Worm (Caenorhabditis elegans): ENCODE results near the gene nra-1.

- TF ChIP-seq ceh-31 (tag; optimal IDR thresholded peaks at IDR 0.05) = no peak
- TF ChIP-seq pqm-1 (tag; optimal IDR thresholded peaks at IDR 0.05) = no peak
- TF ChIP-seq dmd-4 (tag; optimal IDR thresholded peaks at IDR 0.05; ENCODE audit: borderline replicate concordance) = no peak
- no peak for TF ChIP-seq hlh-13 (GFP tag; optimal IDR thresholded peaks at IDR 0.05)
- TF ChIP-seq ama-1 (optimal IDR thresholded peaks at IDR 0.05) = no peak
- TF ChIP-seq nhr-11 (tag; optimal IDR thresholded peaks at IDR 0.05) = no peak
- TF ChIP-seq sox-4 (tag; optimal IDR thresholded peaks at IDR 0.05) = no peak
- TF ChIP-seq lin-11 (tag; optimal IDR thresholded peaks at IDR 0.05) = no peak
- no peak for TF ChIP-seq elt-4 (tag; optimal IDR thresholded peaks at IDR 0.05)
- no peak for TF ChIP-seq K09A11.1 (tag; optimal IDR thresholded peaks at IDR 0.05; ENCODE audit: insufficient read depth)
- no peak for TF ChIP-seq pha-4 (tag; optimal IDR thresholded peaks at IDR 0.05)
- no peak for TF ChIP-seq fkh-10 (GFP tag; optimal IDR thresholded peaks at IDR 0.05)
- TF ChIP-seq tbx-2 (tag; optimal IDR thresholded peaks at IDR 0.05) = no peak
Measured at ce11 chrIV:17311842-17312241, 27.8 kb upstream of the nra-1 start, which contains the start of gene snf-9.

Data from whole organism, late embryonic.